Worm (Caenorhabditis elegans): ENCODE measurements around the gene twk-13.
A peak's percentile ranks its signal among the peaks of the same experiment; 100 is the strongest.

ce11 chrV:12300780-12301460 lies 36.9 kb downstream of the twk-13 start:
- TF ChIP-seq snpc-4 (tag; optimal IDR thresholded peaks at IDR 0.05): no peak
- TF ChIP-seq aha-1 (tag; optimal IDR thresholded peaks at IDR 0.05): no peak
- TF ChIP-seq blmp-1 (tag; optimal IDR thresholded peaks at IDR 0.05): peak; percentile 24
